Fruit fly (Drosophila melanogaster) Kc167 (cell line): ENCODE results near the gene CG9302.

Experiments
- Myc ChIP-seq: fragments of >200 bp; optimal IDR thresholded peaks from 2 replicates; lab custom pipeline; 2017; ENCODE audit warnings: missing external identifiers
- Sin3A ChIP-seq: fragments of >200 bp; optimal IDR thresholded peaks from 2 replicates; lab custom pipeline; 2018; ENCODE audit warnings: missing external identifiers
- h ChIP-seq: fragments of >200 bp; optimal IDR thresholded peaks from 3 replicates; lab custom pipeline; 2018; ENCODE audit warnings: missing external identifiers
- insv ChIP-seq: fragments of >200 bp; optimal IDR thresholded peaks from 3 replicates; lab custom pipeline; 2018; ENCODE audit warnings: missing external identifiers
- psq ChIP-seq: fragments of >200 bp; optimal IDR thresholded peaks from 2 replicates; lab custom pipeline; 2017; ENCODE audit warnings: missing external identifiers
- ttk ChIP-seq: sonication (Bioruptor generic); optimal IDR thresholded peaks from 2 replicates; lab custom pipeline; 2017; ENCODE audit warnings: missing external identifiers

Gene CG9302

dm6 chr2L:13378488-13378964, at the start of gene CG9302, which contains the start of gene beta'COP:
TSS of gene CG9302 (minus strand) at chr2L:13378538.
TSS of gene beta'COP (plus strand) at chr2L:13378902.
- TF ChIP-seq Myc (lab: Kevin White, UChicago) (no peak), Sin3A (lab: Kevin White, UChicago) (peak; percentile 51)

DNA sequence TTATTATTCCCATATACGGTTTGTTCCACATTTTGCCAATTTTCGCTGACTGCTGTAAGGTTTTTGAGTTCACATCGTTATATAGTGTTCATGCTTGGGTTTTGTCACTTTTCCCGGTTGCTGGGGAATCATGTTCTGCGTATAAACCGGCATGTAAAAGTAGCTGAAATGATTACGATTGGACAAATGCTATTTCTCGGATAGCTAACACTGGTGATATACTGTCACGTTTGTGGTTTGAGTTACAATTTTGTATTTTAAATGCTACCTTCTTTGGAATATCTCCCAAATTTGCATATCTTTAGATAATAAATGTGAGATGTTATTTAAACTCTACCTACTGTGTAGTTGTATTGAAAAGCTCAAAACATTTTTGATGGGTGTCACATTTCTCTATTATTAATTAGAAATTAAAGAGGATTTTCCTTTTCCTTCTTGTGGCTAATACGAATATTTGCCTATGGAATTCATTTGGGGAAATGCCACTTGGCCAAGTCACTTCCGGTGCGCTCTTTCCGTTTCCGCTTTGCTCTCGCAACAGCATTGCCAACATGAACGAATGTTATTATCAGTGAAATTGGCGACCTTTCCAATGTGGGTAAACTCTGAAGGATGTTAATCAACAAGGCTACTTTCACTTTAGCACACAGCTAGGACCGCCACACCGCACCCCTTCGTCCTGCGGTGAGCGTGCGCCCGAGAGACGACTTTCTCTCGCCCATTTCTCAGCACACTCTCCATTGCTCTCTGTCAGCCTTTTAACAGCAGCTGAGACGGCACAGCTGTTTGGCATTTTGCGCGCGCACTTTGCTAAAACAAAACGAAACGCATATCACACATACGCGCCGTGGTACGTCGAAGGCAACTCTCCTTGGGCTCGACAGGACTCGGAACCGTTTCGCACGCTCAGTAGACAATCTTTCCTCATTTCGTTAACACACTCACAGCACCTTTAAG, 36.5 kb upstream of the CG9302 start, which contains the start of the genes CG16956, CG42784 and CG43850:
TSS of gene CG16956 (minus strand) at position 51 of the 957 bp plus-strand sequence.
TSS of gene CG42784 (plus strand) at position 907 of the 957 bp plus-strand sequence.
TSS of gene CG43850 (plus strand) at position 907 of the 957 bp plus-strand sequence.
- TF ChIP-seq Myc (lab: Kevin White, UChicago) (no peak), ttk (no peak), psq (lab: Kevin White, UChicago) (no peak), Sin3A (lab: Kevin White, UChicago) (no peak), insv (no peak), h (lab: Kevin White, UChicago) (no peak)

dm6 chr2L:13412219-13412618, 33.9 kb upstream of the CG9302 start, which contains the start of gene Flad2:
TSS of gene Flad2 (plus strand) at chr2L:13412519.
- TF ChIP-seq insv: no peak
- TF ChIP-seq h (lab: Kevin White, UChicago): no peak
- TF ChIP-seq Myc (lab: Kevin White, UChicago): no peak
- TF ChIP-seq psq (lab: Kevin White, UChicago): no peak
- TF ChIP-seq ttk: no peak
- TF ChIP-seq Sin3A (lab: Kevin White, UChicago): no peak

- TF ChIP-seq Sin3A (lab: Kevin White, UChicago) (no peak), psq (lab: Kevin White, UChicago) (no peak), Myc (lab: Kevin White, UChicago) (no peak), insv (no peak), ttk (no peak), h (lab: Kevin White, UChicago) (no peak)
Observed at dm6 chr2L:13411566-13411965, 33.2 kb upstream of the CG9302 start, which contains the start of gene Vm34Ca. TSS of gene Vm34Ca (minus strand) at chr2L:13411631.

dm6 chr2L:13399565-13399964, 21.2 kb upstream of the CG9302 start:
- no peak for TF ChIP-seq psq (lab: Kevin White, UChicago)
- no peak for TF ChIP-seq Sin3A (lab: Kevin White, UChicago)
- TF ChIP-seq ttk: no peak
- no peak for TF ChIP-seq Myc (lab: Kevin White, UChicago)
- no peak for TF ChIP-seq insv
- TF ChIP-seq h (lab: Kevin White, UChicago): no peak

- no peak for TF ChIP-seq Sin3A (lab: Kevin White, UChicago)
- TF ChIP-seq psq (lab: Kevin White, UChicago): no peak
- no peak for TF ChIP-seq insv
- TF ChIP-seq h (lab: Kevin White, UChicago): no peak
- no peak for TF ChIP-seq Myc (lab: Kevin White, UChicago)
- no peak for TF ChIP-seq ttk
Observed at dm6 chr2L:13398614-13399161, 20.4 kb upstream of the CG9302 start, which contains the start of the genes CG10859 and CG7110. TSS of gene CG10859 (minus strand) at chr2L:13398664. TSS of gene CG7110 (plus strand) at chr2L:13398991.

dm6 chr2L:13397393-13397792, 19.1 kb upstream of the CG9302 start:
- TF ChIP-seq ttk (peak; percentile 91), psq (lab: Kevin White, UChicago) (no peak)

DNA sequence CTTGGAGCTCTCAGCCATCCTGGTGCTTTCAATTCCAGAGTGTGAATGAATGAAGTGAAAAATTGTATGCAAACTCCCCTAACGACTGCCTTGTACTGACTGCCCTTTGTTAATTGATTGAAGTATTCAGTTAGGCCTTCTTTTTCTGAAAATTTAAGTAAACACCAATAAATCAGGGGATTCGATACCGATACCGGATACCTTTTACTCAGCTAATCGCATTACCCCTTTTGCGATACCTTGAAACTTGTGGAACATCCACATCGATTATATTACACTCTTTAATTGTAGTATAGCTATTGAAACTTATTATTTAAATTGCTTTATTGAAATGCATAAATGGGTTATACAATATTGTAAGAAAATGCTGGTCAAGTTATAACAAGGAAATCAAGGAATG, 17.7 kb upstream of the CG9302 start, which contains the start of gene CG16957:
TSS of gene CG16957 (minus strand) at position 101 of the 400 bp plus-strand sequence.
- TF ChIP-seq Myc (lab: Kevin White, UChicago) (no peak), insv (no peak), psq (lab: Kevin White, UChicago) (no peak), h (lab: Kevin White, UChicago) (no peak), ttk (no peak), Sin3A (lab: Kevin White, UChicago) (no peak)

- TF ChIP-seq ttk (no peak), Myc (lab: Kevin White, UChicago) (no peak), psq (lab: Kevin White, UChicago) (no peak), insv (no peak), Sin3A (lab: Kevin White, UChicago) (no peak), h (lab: Kevin White, UChicago) (no peak)
Observed at dm6 chr2L:13394903-13395302, 16.6 kb upstream of the CG9302 start, which contains the start of gene RpL24. TSS of gene RpL24 (minus strand) at chr2L:13395131.

DNA sequence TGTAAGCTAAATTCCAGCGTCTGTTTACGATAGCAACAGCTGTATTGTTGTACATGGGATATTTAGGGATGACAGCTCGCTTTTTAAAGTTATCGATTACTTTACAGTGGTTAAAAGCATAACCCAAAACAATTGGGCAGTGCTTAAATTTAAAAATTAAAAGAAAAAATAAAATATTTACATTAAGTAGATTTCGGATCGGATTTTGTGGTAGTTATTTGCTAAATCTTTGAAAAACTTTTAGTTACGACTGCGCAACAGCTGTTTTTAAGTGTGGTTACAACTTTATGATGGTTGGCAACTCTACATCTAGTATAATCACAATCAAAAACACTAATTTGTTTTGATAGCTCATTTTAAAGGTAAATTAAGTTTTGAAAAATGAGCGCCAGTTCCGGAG, 8.9 kb upstream of the CG9302 start, which contains the start of the genes Ing5 and CG7099:
TSS of gene Ing5 (minus strand) at position 58 of the 400 bp plus-strand sequence.
TSS of gene CG7099 (plus strand) at position 317 of the 400 bp plus-strand sequence.
- TF ChIP-seq h (lab: Kevin White, UChicago) (no peak), Sin3A (lab: Kevin White, UChicago) (no peak), Myc (lab: Kevin White, UChicago) (no peak), ttk (no peak), insv (no peak), psq (lab: Kevin White, UChicago) (no peak)

dm6 chr2L:13382351-13383029, 4.2 kb upstream of the CG9302 start, which contains the start of gene loqs:
TSS of gene loqs (plus strand) at chr2L:13382652.
- TF ChIP-seq Sin3A (lab: Kevin White, UChicago) (no peak), psq (lab: Kevin White, UChicago) (no peak), insv (no peak), h (lab: Kevin White, UChicago) (no peak), Myc (lab: Kevin White, UChicago) (no peak), ttk (no peak)
